Worm (Caenorhabditis elegans): ENCODE data around the gene sad-1.

- no peak for TF ChIP-seq snpc-4 (tag; optimal IDR thresholded peaks at IDR 0.05)
- TF ChIP-seq lin-32 (GFP tag; optimal IDR thresholded peaks at IDR 0.05), result no peak
- no peak for TF ChIP-seq mep-1 (tag; optimal IDR thresholded peaks at IDR 0.05)
- TF ChIP-seq elt-3 (tag; optimal IDR thresholded peaks at IDR 0.05), result no peak
These were observed 13.9 kb upstream of the sad-1 start for ce11 chrX:13514384-13514783.
